Worm (Caenorhabditis elegans) whole organism, midembryonic: ENCODE data around the gene ZK688.5.

Source experiments
- T22C8.4 ChIP-seq: fragments of 200-800 bp; sonication (Bioruptor generic); IDR thresholded peaks from 2 replicates; pipeline ENCODE4 v1.3.6; 2022; ENCODE audit warnings: missing genetic modification characterization, missing compliant biosample characterization
- cog-1 ChIP-seq: sonication (generic microtip); optimal IDR thresholded peaks from 2 replicates; lab custom pipeline; 2016; ENCODE audit warnings: missing genetic modification characterization, missing compliant biosample characterization
- flt-1 ChIP-seq: fragments of 200-800 bp; sonication (Bioruptor generic); IDR thresholded peaks from 2 replicates; pipeline ENCODE4 v1.3.6; 2022; ENCODE audit warnings: missing genetic modification characterization, missing compliant biosample characterization
- med-1 ChIP-seq: sonication (generic microtip); optimal IDR thresholded peaks from 2 replicates; lab custom pipeline; 2017; ENCODE audit warnings: missing genetic modification characterization, mild to moderate bottlenecking, missing compliant biosample characterization, antibody characterized with exemption, missing genetic modification reagents; ENCODE audit not compliant: insufficient read depth
- ref-1 ChIP-seq: fragments of 200-800 bp; sonication (Bioruptor generic); conservative IDR thresholded peaks from 2 replicates; pipeline ENCODE4 v1.3.6; 2022; ENCODE audit warnings: missing genetic modification reagents, missing genetic modification characterization, missing compliant biosample characterization
- tab-1 ChIP-seq: fragments of 200-800 bp; sonication (Bioruptor generic); IDR thresholded peaks from 2 replicates; pipeline ENCODE4 v1.3.6; 2022; ENCODE audit warnings: missing genetic modification characterization, missing compliant biosample characterization
- ztf-23 ChIP-seq: fragments of 200-800 bp; sonication (Bioruptor generic); IDR thresholded peaks from 2 replicates; pipeline ENCODE4 v1.3.6; 2022; ENCODE audit warnings: missing genetic modification reagents, missing genetic modification characterization, missing compliant biosample characterization
- ztf-29 ChIP-seq: fragments of 200-800 bp; sonication (Bioruptor generic); IDR thresholded peaks from 2 replicates; pipeline ENCODE4 v1.3.6; 2022; ENCODE audit warnings: missing genetic modification reagents, missing genetic modification characterization, missing compliant biosample characterization

- no peak for TF ChIP-seq ztf-29
- TF ChIP-seq ztf-23 = no peak
- no peak for TF ChIP-seq flt-1 (GFP tag; lab: Robert Waterston, UW)
- no peak for TF ChIP-seq T22C8.4
- TF ChIP-seq tab-1 = no peak
- TF ChIP-seq cog-1 (tag; lab: Kevin White, UChicago) = no peak
- TF ChIP-seq med-1 (GFP tag; lab: Kevin White, UChicago) = no peak
- no peak for TF ChIP-seq ref-1 (GFP tag; lab: Robert Waterston, UW)
Measured at ce11 chrIII:7877090-7877489, 14.3 kb downstream of the ZK688.5 start.
